Worm (Caenorhabditis elegans): Measurements from ENCODE around the gene dkc-1.

- TF ChIP-seq snpc-4 (GFP tag; optimal IDR thresholded peaks at IDR 0.05) = no peak
- no peak for TF ChIP-seq snpc-4 (tag; optimal IDR thresholded peaks at IDR 0.05)
- no peak for TF ChIP-seq ztf-3 (GFP tag; optimal IDR thresholded peaks at IDR 0.05)
- no peak for TF ChIP-seq attf-3 (GFP tag; conservative IDR thresholded peaks at IDR 0.05)
- no peak for TF ChIP-seq sea-2 (GFP tag; IDR thresholded peaks at IDR 0.05)
These were observed 14.8 kb downstream of the dkc-1 start, which contains the start of gene dpy-28 for ce11 chrIII:10763032-10763431.
